Fruit fly (Drosophila melanogaster) whole organism, prepupa: ENCODE results near the gene CG31804.

Experiments used
- Blimp-1 ChIP-seq: fragments of 200-800 bp; sonication (Bioruptor generic); optimal IDR thresholded peaks from 3 replicates; lab custom pipeline; 2017; ENCODE audit warnings: missing biosample characterization, missing genetic modification characterization, mild to moderate bottlenecking, moderate library complexity, missing genetic modification reagents
- CG10631 ChIP-seq: fragments of 200-800 bp; sonication (Bioruptor generic); optimal IDR thresholded peaks from 2 replicates; lab custom pipeline; 2016; ENCODE audit warnings: missing biosample characterization, missing genetic modification characterization
- CG11762 ChIP-seq: fragments of 200-800 bp; sonication (Bioruptor generic); optimal IDR thresholded peaks from 3 replicates; lab custom pipeline; 2016; ENCODE audit warnings: missing biosample characterization, missing genetic modification characterization; ENCODE audit not compliant: insufficient read depth
- CG11902 ChIP-seq: fragments of 200-800 bp; sonication (Bioruptor generic); optimal IDR thresholded peaks from 3 replicates; lab custom pipeline; 2016; ENCODE audit warnings: missing biosample characterization, missing genetic modification characterization
- CG15336 ChIP-seq: fragments of 200-800 bp; sonication (Bioruptor generic); IDR thresholded peaks from 2 replicates; pipeline ENCODE4 v1.3.6; 2022; ENCODE audit warnings: missing biosample characterization, missing genetic modification characterization
- CG16779 ChIP-seq: fragments of 200-800 bp; sonication (Bioruptor generic); optimal IDR thresholded peaks from 3 replicates; lab custom pipeline; 2017; ENCODE audit warnings: missing biosample characterization, mild to moderate bottlenecking, missing genetic modification characterization
- CG31627 ChIP-seq: fragments of 200-800 bp; sonication (Bioruptor generic); optimal IDR thresholded peaks from 3 replicates; lab custom pipeline; 2016; ENCODE audit warnings: missing biosample characterization, missing genetic modification characterization
- CG32006 ChIP-seq: fragments of 200-800 bp; sonication (Bioruptor generic); optimal IDR thresholded peaks from 3 replicates; lab custom pipeline; 2017; ENCODE audit warnings: missing biosample characterization, mild to moderate bottlenecking, missing genetic modification characterization
- CG34406 ChIP-seq: fragments of 200-800 bp; sonication (Bioruptor generic); optimal IDR thresholded peaks from 3 replicates; lab custom pipeline; 2016; ENCODE audit warnings: missing biosample characterization, missing genetic modification characterization
- CG4318 ChIP-seq: fragments of 200-800 bp; sonication (Bioruptor generic); optimal IDR thresholded peaks from 3 replicates; lab custom pipeline; 2017; ENCODE audit warnings: missing biosample characterization, mild to moderate bottlenecking, missing genetic modification characterization
- CG6276 ChIP-seq: fragments of 200-800 bp; sonication (Bioruptor generic); optimal IDR thresholded peaks from 2 replicates; lab custom pipeline; 2017; ENCODE audit warnings: missing biosample characterization, mild to moderate bottlenecking, missing genetic modification characterization
- CG6792 ChIP-seq: fragments of 200-800 bp; sonication (Bioruptor generic); optimal IDR thresholded peaks from 3 replicates; lab custom pipeline; 2016; ENCODE audit warnings: missing biosample characterization, missing genetic modification characterization
- CG6808 ChIP-seq: fragments of 200-800 bp; sonication (Bioruptor generic); optimal IDR thresholded peaks from 3 replicates; lab custom pipeline; 2017; ENCODE audit warnings: missing biosample characterization, missing genetic modification characterization, mild to moderate bottlenecking, moderate library complexity, missing genetic modification reagents
- CG6854 ChIP-seq: fragments of 200-800 bp; sonication (Bioruptor generic); optimal IDR thresholded peaks from 2 replicates; lab custom pipeline; 2017; ENCODE audit warnings: missing biosample characterization, mild to moderate bottlenecking, missing genetic modification characterization
- CG7368 ChIP-seq: fragments of 200-800 bp; sonication (Bioruptor generic); optimal IDR thresholded peaks from 3 replicates; lab custom pipeline; 2016; ENCODE audit warnings: missing biosample characterization, missing genetic modification characterization
- CG8319 ChIP-seq: fragments of 200-800 bp; sonication (Bioruptor generic); optimal IDR thresholded peaks from 3 replicates; lab custom pipeline; 2016; ENCODE audit warnings: missing biosample characterization, missing genetic modification characterization
- CG8632 ChIP-seq: fragments of 200-800 bp; sonication (Bioruptor generic); optimal IDR thresholded peaks from 3 replicates; lab custom pipeline; 2016; ENCODE audit warnings: missing biosample characterization, missing genetic modification characterization
- CG9139 ChIP-seq: fragments of 200-800 bp; sonication (Bioruptor generic); optimal IDR thresholded peaks from 3 replicates; lab custom pipeline; 2017; ENCODE audit warnings: missing biosample characterization, mild to moderate bottlenecking, missing genetic modification characterization
- Eip75B ChIP-seq: fragments of 200-800 bp; sonication (Bioruptor generic); optimal IDR thresholded peaks from 3 replicates; lab custom pipeline; 2016; ENCODE audit warnings: missing biosample characterization, missing genetic modification characterization
- Eip78C ChIP-seq: fragments of 200-800 bp; sonication (Bioruptor generic); peaks from one replicate; lab custom pipeline; 2016; ENCODE audit warnings: missing biosample characterization, missing genetic modification characterization
- Eip93F ChIP-seq: fragments of 200-800 bp; sonication (Bioruptor generic); optimal IDR thresholded peaks from 2 replicates; lab custom pipeline; 2016; ENCODE audit warnings: missing biosample characterization, mild to moderate bottlenecking, missing genetic modification characterization
- Ets96B ChIP-seq: fragments of 200-800 bp; optimal IDR thresholded peaks from 2 replicates; lab custom pipeline; 2019; ENCODE audit warnings: missing biosample characterization, mild to moderate bottlenecking, missing genetic modification characterization, moderate library complexity
- Gug ChIP-seq: fragments of 200-800 bp; sonication (Bioruptor generic); IDR thresholded peaks from 2 replicates; pipeline ENCODE4 v1.3.6; 2022; ENCODE audit warnings: missing biosample characterization, missing genetic modification characterization
- Hr38 ChIP-seq: sonication (Bioruptor generic); optimal IDR thresholded peaks from 2 replicates; lab custom pipeline; 2016; ENCODE audit warnings: missing biosample characterization, missing genetic modification characterization
- Hr39 ChIP-seq: fragments of 200-800 bp; sonication (Bioruptor generic); optimal IDR thresholded peaks from 2 replicates; lab custom pipeline; 2016; ENCODE audit warnings: missing biosample characterization, missing genetic modification characterization
- Lpt ChIP-seq: fragments of 200-800 bp; sonication (Bioruptor generic); optimal IDR thresholded peaks from 3 replicates; lab custom pipeline; 2016; ENCODE audit warnings: missing biosample characterization, missing genetic modification characterization
- Met ChIP-seq: fragments of 200-800 bp; sonication (Bioruptor generic); optimal IDR thresholded peaks from 3 replicates; lab custom pipeline; 2016; ENCODE audit warnings: missing biosample characterization, missing genetic modification characterization
- OdsH ChIP-seq: fragments of 200-800 bp; sonication (Bioruptor generic); optimal IDR thresholded peaks from 3 replicates; lab custom pipeline; 2016; ENCODE audit warnings: missing biosample characterization, missing genetic modification characterization
- Smox ChIP-seq: fragments of 200-800 bp; sonication (Bioruptor generic); optimal IDR thresholded peaks from 3 replicates; lab custom pipeline; 2016; ENCODE audit warnings: missing biosample characterization, missing genetic modification characterization
- Sox102F ChIP-seq: fragments of 200-800 bp; sonication (Bioruptor generic); optimal IDR thresholded peaks from 2 replicates; lab custom pipeline; 2016; ENCODE audit warnings: missing biosample characterization, mild to moderate bottlenecking, missing genetic modification characterization
- Sox14 ChIP-seq: fragments of 200-800 bp; sonication (Bioruptor generic); optimal IDR thresholded peaks from 3 replicates; lab custom pipeline; 2016; ENCODE audit warnings: missing biosample characterization, missing genetic modification characterization
- Sox15 ChIP-seq: fragments of 200-800 bp; sonication (Bioruptor generic); optimal IDR thresholded peaks from 3 replicates; lab custom pipeline; 2016; ENCODE audit warnings: missing biosample characterization, missing genetic modification characterization
- achi ChIP-seq: fragments of 200-800 bp; sonication (Bioruptor generic); optimal IDR thresholded peaks from 3 replicates; lab custom pipeline; 2016; ENCODE audit warnings: missing biosample characterization, missing genetic modification characterization
- acj6 ChIP-seq: fragments of 200-800 bp; sonication (Bioruptor generic); optimal IDR thresholded peaks from 3 replicates; lab custom pipeline; 2016; ENCODE audit warnings: missing biosample characterization, missing genetic modification characterization
- cyc ChIP-seq: fragments of 200-800 bp; sonication (Bioruptor generic); optimal IDR thresholded peaks from 3 replicates; lab custom pipeline; 2016; ENCODE audit warnings: missing biosample characterization, missing genetic modification characterization
- dac ChIP-seq: fragments of 200-800 bp; sonication (Bioruptor generic); optimal IDR thresholded peaks from 2 replicates; lab custom pipeline; 2017; ENCODE audit warnings: missing biosample characterization, mild to moderate bottlenecking, missing genetic modification characterization
- esn ChIP-seq: fragments of 200-800 bp; sonication (Bioruptor generic); optimal IDR thresholded peaks from 2 replicates; lab custom pipeline; 2016; ENCODE audit warnings: missing biosample characterization, mild to moderate bottlenecking, missing genetic modification characterization, moderate library complexity
- fd59A ChIP-seq: fragments of 200-800 bp; sonication (Bioruptor generic); optimal IDR thresholded peaks from 2 replicates; lab custom pipeline; 2017; ENCODE audit warnings: missing biosample characterization, mild to moderate bottlenecking, missing genetic modification characterization, missing genetic modification reagents
- fd85E ChIP-seq: fragments of 200-800 bp; sonication (Bioruptor generic); optimal IDR thresholded peaks from 3 replicates; lab custom pipeline; 2016; ENCODE audit warnings: missing biosample characterization, missing genetic modification characterization
- fkh ChIP-seq: fragments of 200-800 bp; sonication (Bioruptor generic); optimal IDR thresholded peaks from 3 replicates; lab custom pipeline; 2017; ENCODE audit warnings: missing biosample characterization, mild to moderate bottlenecking, missing genetic modification characterization, moderate library complexity
- lz ChIP-seq: fragments of 200-800 bp; sonication (Bioruptor generic); optimal IDR thresholded peaks from 3 replicates; lab custom pipeline; 2016; ENCODE audit warnings: missing biosample characterization, missing genetic modification characterization
- net ChIP-seq: fragments of 200-800 bp; sonication (Bioruptor generic); optimal IDR thresholded peaks from 3 replicates; lab custom pipeline; 2016; ENCODE audit warnings: missing biosample characterization, missing genetic modification characterization
- pdm3 ChIP-seq: fragments of 200-800 bp; sonication (Bioruptor generic); optimal IDR thresholded peaks from 3 replicates; lab custom pipeline; 2016; ENCODE audit warnings: missing biosample characterization, missing genetic modification characterization
- salr ChIP-seq, 2 experiments: fragments of 200-800 bp; sonication (Bioruptor generic); optimal IDR thresholded peaks; 3 replicates each; lab custom pipeline; 2016 to 2018; ENCODE audit warnings: missing biosample characterization in 2 of 2, missing genetic modification characterization in 2 of 2, mild to moderate bottlenecking in 1 of 2
- spab ChIP-seq: fragments of 200-800 bp; sonication (Bioruptor generic); optimal IDR thresholded peaks from 2 replicates; lab custom pipeline; 2017; ENCODE audit warnings: missing biosample characterization, mild to moderate bottlenecking, missing genetic modification characterization, missing genetic modification reagents
- ss ChIP-seq, 2 experiments: fragments of 200-800 bp; sonication (Bioruptor generic); optimal IDR thresholded peaks; 2 replicates in 1 of 2; 3 replicates in 1 of 2; lab custom pipeline; 2017 to 2018; ENCODE audit warnings: mild to moderate bottlenecking in 2 of 2, missing biosample characterization in 2 of 2, missing genetic modification characterization in 2 of 2, moderate library complexity in 1 of 2
- svp ChIP-seq: fragments of 200-800 bp; sonication (Bioruptor generic); peaks from one replicate; lab custom pipeline; 2016; ENCODE audit warnings: missing biosample characterization, missing genetic modification characterization
- topi ChIP-seq: fragments of 200-800 bp; sonication (Bioruptor generic); optimal IDR thresholded peaks from 3 replicates; lab custom pipeline; 2016; ENCODE audit warnings: missing biosample characterization, missing genetic modification characterization

The CG31804 gene

dm6 chr2L:17390782-17391181, 27.5 kb downstream of the CG31804 start:
- TF ChIP-seq fkh (no peak), OdsH (GFP tag; lab: Kevin White, UChicago) (no peak), acj6 (no peak), CG11762 (GFP tag; lab: Kevin White, UChicago) (no peak), spab (GFP tag; lab: Kevin White, UChicago) (no peak), CG15336 (no peak), achi (GFP tag; lab: Kevin White, UChicago) (no peak), Lpt (GFP tag; lab: Kevin White, UChicago) (no peak)

- TF ChIP-seq Hr38 (GFP tag; lab: Kevin White, UChicago), result no peak
- TF ChIP-seq svp (GFP tag; lab: Kevin White, UChicago), result peak; percentile 88
Measured at dm6 chr2L:17394939-17395338, 31.6 kb downstream of the CG31804 start.

- TF ChIP-seq pdm3 (no peak), CG4318 (no peak), ss (GFP tag; optimal IDR thresholded peaks at IDR 0.05; lab: Kevin White, UChicago) (no peak), salr (GFP tag; optimal IDR thresholded peaks at IDR 0.05; lab: Kevin White, UChicago) (no peak), Sox102F (GFP tag; lab: Kevin White, UChicago) (no peak), CG6276 (peak; percentile 20), achi (GFP tag; lab: Kevin White, UChicago) (no peak), fd59A (GFP tag; lab: Kevin White, UChicago) (no peak), CG6854 (no peak), Blimp-1 (GFP tag; lab: Kevin White, UChicago) (no peak), Lpt (GFP tag; lab: Kevin White, UChicago) (no peak), CG8632 (GFP tag; lab: Kevin White, UChicago) (no peak), Sox14 (GFP tag; lab: Kevin White, UChicago) (no peak), spab (GFP tag; lab: Kevin White, UChicago) (no peak), CG32006 (GFP tag; lab: Kevin White, UChicago) (peak; percentile 32), Hr38 (GFP tag; lab: Kevin White, UChicago) (no peak), svp (GFP tag; lab: Kevin White, UChicago) (no peak), net (GFP tag; lab: Kevin White, UChicago) (peak; percentile 0), CG31627 (GFP tag; lab: Kevin White, UChicago) (no peak), dac (peak; percentile 33), Hr39 (GFP tag; lab: Kevin White, UChicago) (no peak), CG6792 (GFP tag; lab: Kevin White, UChicago) (no peak), esn (GFP tag; lab: Kevin White, UChicago) (no peak), fd85E (GFP tag; lab: Kevin White, UChicago) (no peak), CG8319 (GFP tag; lab: Kevin White, UChicago) (no peak), Eip93F (GFP tag; lab: Kevin White, UChicago) (no peak), lz (no peak), Gug (GFP tag; lab: Robert Waterston, UW) (no peak), Eip75B (GFP tag; lab: Kevin White, UChicago) (no peak), fkh (no peak), CG11902 (GFP tag; lab: Kevin White, UChicago) (no peak), CG11762 (GFP tag; lab: Kevin White, UChicago) (no peak), Met (GFP tag; lab: Kevin White, UChicago) (peak; percentile 1), Sox15 (GFP tag; lab: Kevin White, UChicago) (no peak), CG10631 (no peak), CG6808 (GFP tag; lab: Kevin White, UChicago) (no peak), Smox (GFP tag; lab: Kevin White, UChicago) (no peak), CG9139 (no peak), cyc (GFP tag; lab: Kevin White, UChicago) (no peak), Ets96B (tag; lab: Kevin White, UChicago) (no peak), topi (GFP tag; lab: Kevin White, UChicago) (no peak), CG7368 (GFP tag; lab: Kevin White, UChicago) (no peak), acj6 (no peak), CG34406 (GFP tag; lab: Kevin White, UChicago) (peak; percentile 6), CG16779 (tag; lab: Kevin White, UChicago) (no peak), Eip78C (GFP tag; lab: Kevin White, UChicago) (peak; percentile 80)
Measured at dm6 chr2L:17397372-17397771, 34.1 kb downstream of the CG31804 start.
